Worm (Caenorhabditis elegans) whole organism, L4 larva: Measurements from ENCODE around the gene dpy-9.
A peak's percentile ranks its signal among the peaks of the same experiment; 100 is the strongest.

Source experiments
- F44E2.7 ChIP-seq: fragments of 200-800 bp; sonication (Bioruptor generic); IDR thresholded peaks from 2 replicates; pipeline ENCODE4 v2.1.2; 2022; ENCODE audit warnings: missing genetic modification characterization, missing compliant biosample characterization
- T26A8.4 ChIP-seq: fragments of 200-800 bp; sonication (Bioruptor generic); IDR thresholded peaks from 2 replicates; pipeline ENCODE4 v1.3.6; 2022; ENCODE audit warnings: missing genetic modification characterization, missing compliant biosample characterization
- Y105C5A.15 ChIP-seq: fragments of 200-800 bp; sonication (Bioruptor generic); IDR thresholded peaks from 2 replicates; pipeline ENCODE4 v1.3.6; 2022; ENCODE audit warnings: missing genetic modification characterization, missing compliant biosample characterization
- Y48G9A.11 ChIP-seq: fragments of 200-800 bp; sonication (Bioruptor generic); IDR thresholded peaks from 2 replicates; pipeline ENCODE4 v1.3.6; 2022; ENCODE audit warnings: missing genetic modification reagents, missing genetic modification characterization, missing compliant biosample characterization
- ZK337.2 ChIP-seq: fragments of 200-800 bp; sonication (Bioruptor generic); IDR thresholded peaks from 2 replicates; pipeline ENCODE4 v1.3.6; 2022; ENCODE audit warnings: missing genetic modification reagents, missing genetic modification characterization, missing compliant biosample characterization
- aha-1 ChIP-seq: fragments of 150-350 bp; peaks from one replicate; lab custom pipeline; 2014; ENCODE audit warnings: missing biosample characterization, missing genetic modification characterization
- attf-4 ChIP-seq: sonication (generic microtip); optimal IDR thresholded peaks from 3 replicates; lab custom pipeline; 2017; ENCODE audit warnings: missing biosample characterization, missing genetic modification characterization
- ceh-82 ChIP-seq: sonication (generic microtip); optimal IDR thresholded peaks from 2 replicates; lab custom pipeline; 2017; ENCODE audit warnings: missing biosample characterization, missing genetic modification characterization
- ces-1 ChIP-seq: fragments of 150-350 bp; sonication (generic microtip); optimal IDR thresholded peaks from 4 replicates; lab custom pipeline; 2014; ENCODE audit warnings: missing biosample characterization, missing genetic modification reagents, missing genetic modification characterization
- daf-12 ChIP-seq: fragments of 150-350 bp; optimal IDR thresholded peaks from 2 replicates; lab custom pipeline; 2014; ENCODE audit warnings: missing biosample characterization, missing genetic modification reagents, missing genetic modification characterization
- daf-16 ChIP-seq, 3 experiments: sonication (generic microtip); optimal IDR thresholded peaks; 2 replicates each; lab custom pipeline; 2016 to 2017; ENCODE audit warnings: missing genetic modification characterization in 3 of 3, missing genetic modification reagents in 3 of 3, mild to moderate bottlenecking in 2 of 3, missing compliant biosample characterization in 2 of 3, missing biosample characterization in 1 of 3, moderate library complexity in 1 of 3
- dmd-6 ChIP-seq: fragments of 200-800 bp; sonication (Bioruptor generic); IDR thresholded peaks from 2 replicates; pipeline ENCODE4 v1.3.6; 2022; ENCODE audit warnings: missing genetic modification reagents, missing genetic modification characterization, missing compliant biosample characterization
- dmd-8 ChIP-seq: fragments of 200-800 bp; sonication (Bioruptor generic); IDR thresholded peaks from 2 replicates; pipeline ENCODE4 v1.3.6; 2022; ENCODE audit warnings: missing genetic modification characterization, missing compliant biosample characterization
- dmd-9 ChIP-seq: fragments of 200-800 bp; sonication (Bioruptor generic); IDR thresholded peaks from 2 replicates; pipeline ENCODE4 v1.3.6; 2022; ENCODE audit warnings: missing genetic modification reagents, missing genetic modification characterization, missing compliant biosample characterization
- dpl-1 ChIP-seq: fragments of 150-350 bp; optimal IDR thresholded peaks from 2 replicates; lab custom pipeline; 2014; ENCODE audit warnings: missing biosample characterization, missing genetic modification reagents, missing genetic modification characterization
- dve-1 ChIP-seq: sonication (generic microtip); optimal IDR thresholded peaks from 2 replicates; lab custom pipeline; 2017; ENCODE audit warnings: antibody characterized with exemption, mild to moderate bottlenecking, missing genetic modification characterization, missing compliant biosample characterization; ENCODE audit not compliant: insufficient read depth
- egl-27 ChIP-seq: sonication (generic microtip); optimal IDR thresholded peaks from 3 replicates; lab custom pipeline; 2017; ENCODE audit warnings: missing biosample characterization, missing genetic modification reagents, missing genetic modification characterization
- egl-43 ChIP-seq: fragments of 200-800 bp; sonication (Bioruptor generic); IDR thresholded peaks from 2 replicates; pipeline ENCODE4 v1.3.6; 2022; ENCODE audit warnings: missing genetic modification reagents, missing genetic modification characterization, missing compliant biosample characterization
- hif-1 ChIP-seq, 2 experiments: sonication (generic microtip); optimal IDR thresholded peaks; 2 replicates each; lab custom pipeline; 2016 to 2017; ENCODE audit warnings: missing compliant biosample characterization in 2 of 2, missing genetic modification characterization in 2 of 2, missing genetic modification reagents in 2 of 2, missing genotype in 2 of 2, mild to moderate bottlenecking in 1 of 2
- hlh-11 ChIP-seq: fragments of 200-800 bp; sonication (Bioruptor generic); optimal IDR thresholded peaks from 2 replicates; lab custom pipeline; 2018; ENCODE audit warnings: mild to moderate bottlenecking, missing genetic modification characterization, missing compliant biosample characterization
- hlh-30 ChIP-seq: sonication (generic microtip); optimal IDR thresholded peaks from 2 replicates; lab custom pipeline; 2017; ENCODE audit warnings: antibody characterized with exemption, mild to moderate bottlenecking, missing genetic modification characterization, missing compliant biosample characterization; ENCODE audit not compliant: insufficient read depth
- lin-1 ChIP-seq: fragments of 200-800 bp; sonication (Bioruptor generic); IDR thresholded peaks from 2 replicates; pipeline ENCODE4 v1.3.6; 2022; ENCODE audit warnings: missing genetic modification reagents, missing genetic modification characterization, missing compliant biosample characterization
- lin-13 ChIP-seq: fragments of 150-350 bp; optimal IDR thresholded peaks from 2 replicates; lab custom pipeline; 2014; ENCODE audit warnings: missing biosample characterization, missing genetic modification reagents, missing genetic modification characterization
- lin-15B ChIP-seq: fragments of 150-350 bp; sonication (generic microtip); optimal IDR thresholded peaks from 3 replicates; lab custom pipeline; 2014; ENCODE audit warnings: missing biosample characterization, missing genetic modification characterization
- lin-29 ChIP-seq: fragments of 200-800 bp; sonication (Bioruptor generic); IDR thresholded peaks from 2 replicates; pipeline ENCODE4 v1.3.6; 2022; ENCODE audit warnings: missing genetic modification reagents, missing genetic modification characterization, missing compliant biosample characterization
- lin-39 ChIP-seq: fragments of 150-350 bp; optimal IDR thresholded peaks from 2 replicates; lab custom pipeline; 2014; ENCODE audit warnings: missing biosample characterization, missing genetic modification reagents, missing genetic modification characterization
- lsy-2 ChIP-seq, 2 experiments: fragments of 150-350 bp in 1 of 2; sonication (generic microtip) in 1 of 2; optimal IDR thresholded peaks; 2 replicates each; lab custom pipeline; 2014 to 2017; ENCODE audit warnings: missing biosample characterization in 2 of 2, missing genetic modification characterization in 2 of 2
- mdl-1 ChIP-seq, 2 experiments: fragments of 150-350 bp in 1 of 2; sonication (generic microtip) in 1 of 2; optimal IDR thresholded peaks; 2 replicates each; lab custom pipeline; 2014 to 2017; ENCODE audit warnings: missing biosample characterization in 2 of 2, missing genetic modification characterization in 2 of 2
- mdt-29 ChIP-seq: fragments of 200-800 bp; sonication (Bioruptor generic); IDR thresholded peaks from 2 replicates; pipeline ENCODE4 v1.3.6; 2022; ENCODE audit warnings: missing genetic modification reagents, missing genetic modification characterization, missing compliant biosample characterization
- mep-1 ChIP-seq: fragments of 150-350 bp; sonication (generic microtip); optimal IDR thresholded peaks from 3 replicates; lab custom pipeline; 2014; ENCODE audit warnings: missing biosample characterization, missing genetic modification characterization
- mes-2 ChIP-seq: sonication (generic microtip); optimal IDR thresholded peaks from 2 replicates; lab custom pipeline; 2016; ENCODE audit warnings: missing genotype, mild to moderate bottlenecking, missing genetic modification characterization, missing compliant biosample characterization; ENCODE audit not compliant: poor library complexity, severe bottlenecking
- nhr-10 ChIP-seq: fragments of 150-350 bp; optimal IDR thresholded peaks from 2 replicates; lab custom pipeline; 2014; ENCODE audit warnings: missing biosample characterization, missing genetic modification characterization
- nhr-102 ChIP-seq: sonication (generic microtip); optimal IDR thresholded peaks from 2 replicates; lab custom pipeline; 2016; ENCODE audit warnings: mild to moderate bottlenecking, missing genetic modification characterization, moderate library complexity, missing compliant biosample characterization
- nhr-111 ChIP-seq: fragments of 200-800 bp; sonication (Bioruptor generic); optimal IDR thresholded peaks from 2 replicates; lab custom pipeline; 2018; ENCODE audit warnings: mild to moderate bottlenecking, missing genetic modification characterization, missing compliant biosample characterization
- nhr-25 ChIP-seq: sonication (generic microtip); optimal IDR thresholded peaks from 2 replicates; lab custom pipeline; 2017; ENCODE audit warnings: missing genetic modification characterization, mild to moderate bottlenecking, missing compliant biosample characterization, antibody characterized with exemption, moderate library complexity, borderline replicate concordance; ENCODE audit not compliant: insufficient read depth
- nhr-28 ChIP-seq: fragments of 150-350 bp; optimal IDR thresholded peaks from 2 replicates; lab custom pipeline; 2014; ENCODE audit warnings: missing biosample characterization, missing genetic modification characterization
- nhr-41 ChIP-seq: fragments of 200-800 bp; sonication (Bioruptor generic); IDR thresholded peaks from 2 replicates; pipeline ENCODE4 v1.3.6; 2022; ENCODE audit warnings: missing genetic modification reagents, missing genetic modification characterization, missing compliant biosample characterization
- nhr-48 ChIP-seq: sonication (generic microtip); optimal IDR thresholded peaks from 2 replicates; lab custom pipeline; 2016; ENCODE audit warnings: mild to moderate bottlenecking, missing genetic modification characterization, missing compliant biosample characterization
- nhr-6 ChIP-seq: fragments of 150-350 bp; optimal IDR thresholded peaks from 2 replicates; lab custom pipeline; 2014; ENCODE audit warnings: missing biosample characterization, missing genetic modification characterization
- nhr-77 ChIP-seq: fragments of 150-350 bp; optimal IDR thresholded peaks from 2 replicates; lab custom pipeline; 2014; ENCODE audit warnings: missing biosample characterization, missing genetic modification characterization
- pha-4 ChIP-seq, 2 experiments: fragments of 150-350 bp in 1 of 2; fragments of 200-800 bp in 1 of 2; sonication (Bioruptor generic) in 1 of 2; IDR thresholded peaks in 1 of 2; optimal IDR thresholded peaks in 1 of 2; 2 replicates each; pipeline versions ENCODE4 v1.3.6 to Lab custom; 2014 to 2022; ENCODE audit warnings: missing genetic modification characterization in 2 of 2, missing genetic modification reagents in 2 of 2, missing biosample characterization in 1 of 2, missing compliant biosample characterization in 1 of 2
- rbr-2 ChIP-seq: sonication (generic microtip); optimal IDR thresholded peaks from 2 replicates; lab custom pipeline; 2016; ENCODE audit warnings: missing genotype, missing genetic modification characterization, missing compliant biosample characterization
- saeg-2 ChIP-seq: fragments of 200-800 bp; sonication (Bioruptor generic); IDR thresholded peaks from 2 replicates; pipeline ENCODE4 v1.3.6; 2022; ENCODE audit warnings: missing genetic modification reagents, missing genetic modification characterization, missing compliant biosample characterization
- set-16 ChIP-seq: fragments of 200-800 bp; sonication (Bioruptor generic); IDR thresholded peaks from 2 replicates; pipeline ENCODE4 v1.3.6; 2022; ENCODE audit warnings: missing genetic modification reagents, missing genetic modification characterization, missing compliant biosample characterization
- skn-1 ChIP-seq: fragments of 150-350 bp; optimal IDR thresholded peaks from 2 replicates; lab custom pipeline; 2014; ENCODE audit warnings: missing biosample characterization, missing genetic modification characterization
- spr-1 ChIP-seq: sonication (generic microtip); optimal IDR thresholded peaks from 2 replicates; lab custom pipeline; 2016; ENCODE audit warnings: mild to moderate bottlenecking, missing genetic modification characterization, missing compliant biosample characterization
- spr-3 ChIP-seq: fragments of 200-800 bp; sonication (Bioruptor generic); optimal IDR thresholded peaks from 2 replicates; lab custom pipeline; 2018; ENCODE audit warnings: mild to moderate bottlenecking, missing genetic modification characterization, missing compliant biosample characterization
- tag-97 ChIP-seq: fragments of 200-800 bp; sonication (Bioruptor generic); IDR thresholded peaks from 2 replicates; pipeline ENCODE4 v1.3.6; 2022; ENCODE audit warnings: missing genetic modification characterization, missing compliant biosample characterization
- unc-39 ChIP-seq: sonication (generic microtip); optimal IDR thresholded peaks from 2 replicates; lab custom pipeline; 2017; ENCODE audit warnings: missing biosample characterization, missing genetic modification characterization
- zip-2 ChIP-seq: fragments of 150-350 bp; optimal IDR thresholded peaks from 2 replicates; lab custom pipeline; 2014; ENCODE audit warnings: missing biosample characterization, missing genetic modification characterization

dpy-9 gene

DNA sequence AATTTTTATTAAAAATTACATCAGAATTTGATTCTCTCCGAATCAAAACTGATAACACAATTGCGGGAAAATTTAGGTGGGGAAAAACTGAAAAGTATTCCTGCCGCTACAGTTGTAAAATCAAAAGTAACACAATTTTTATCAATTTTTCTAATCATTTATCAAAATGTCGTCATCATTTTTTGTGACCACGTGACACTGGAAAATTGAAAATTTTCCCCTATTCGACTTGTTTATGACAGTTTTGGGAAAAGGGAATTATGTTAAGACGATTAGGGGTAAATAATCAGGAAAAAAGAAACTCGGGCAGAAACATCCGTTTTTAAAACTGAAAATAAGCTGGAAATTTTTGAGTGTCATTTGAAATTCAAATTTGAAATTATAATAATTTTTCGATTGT, 37.8 kb upstream of the dpy-9 start (continued):
- TF ChIP-seq spr-1 (tag; lab: Kevin White, UChicago) (no peak), dmd-6 (GFP tag; lab: Robert Waterston, UW) (peak; percentile 92), saeg-2 (GFP tag; lab: Robert Waterston, UW) (no peak), mes-2 (no peak), lin-39 (no peak), zip-2 (no peak), dve-1 (tag; lab: Kevin White, UChicago) (peak; percentile 90), lin-1 (GFP tag; lab: Robert Waterston, UW) (no peak), nhr-77 (tag; lab: Kevin White, UChicago) (peak; percentile 80), mep-1 (tag; lab: Kevin White, UChicago) (peak; percentile 23), hlh-11 (tag; lab: Kevin White, UChicago) (peak; percentile 83), pha-4 (GFP tag; IDR thresholded peaks at IDR 0.05; lab: Robert Waterston, UW) (peak; percentile 20; the same call in 1 of the 2 replicates), pha-4 (tag; optimal IDR thresholded peaks at IDR 0.05; lab: Kevin White, UChicago) (no peak), unc-39 (tag; lab: Kevin White, UChicago) (no peak), hlh-30 (peak; percentile 66), skn-1 (tag; lab: Kevin White, UChicago) (no peak), nhr-111 (GFP tag; lab: Kevin White, UChicago) (no peak), mdt-29 (GFP tag; lab: Robert Waterston, UW) (peak; percentile 32; the same call in 1 of the 2 replicates), lin-13 (GFP tag; lab: Kevin White, UChicago) (no peak), nhr-10 (no peak), nhr-25 (no peak), dmd-9 (no peak), egl-43 (GFP tag; lab: Robert Waterston, UW) (no peak), dmd-8 (no peak), dpl-1 (GFP tag; lab: Kevin White, UChicago) (no peak), nhr-6 (tag; lab: Kevin White, UChicago) (no peak), lin-15B (no peak), egl-27 (no peak), daf-12 (no peak), tag-97 (GFP tag; lab: Robert Waterston, UW) (no peak), F44E2.7 (GFP tag; lab: Robert Waterston, UW) (no peak), ces-1 (GFP tag; lab: Kevin White, UChicago) (no peak), nhr-102 (peak; percentile 38), nhr-28 (peak; percentile 80), rbr-2 (tag; lab: Kevin White, UChicago) (no peak), spr-3 (no peak), lin-29 (GFP tag; lab: Robert Waterston, UW) (no peak), lsy-2 (tag; optimal IDR thresholded peaks at IDR 0.05; lab: Kevin White, UChicago) (peak in 1 of 2 experiments; percentile 9), Y105C5A.15 (GFP tag; lab: Robert Waterston, UW) (no peak), ceh-82 (tag; lab: Kevin White, UChicago) (no peak), set-16 (GFP tag; lab: Robert Waterston, UW) (no peak), ZK337.2 (GFP tag; lab: Robert Waterston, UW) (no peak), hif-1 (tag; optimal IDR thresholded peaks at IDR 0.05; lab: Kevin White, UChicago) (no peak), nhr-48 (tag; lab: Kevin White, UChicago) (peak; percentile 66), attf-4 (tag; lab: Kevin White, UChicago) (no peak), Y48G9A.11 (GFP tag; lab: Robert Waterston, UW) (no peak), mdl-1 (tag; optimal IDR thresholded peaks at IDR 0.05; lab: Kevin White, UChicago) (peak in 1 of 2 experiments; percentile 43), daf-16 (GFP tag; optimal IDR thresholded peaks at IDR 0.05; lab: Kevin White, UChicago) (peak in 1 of 2 experiments; percentile 65), daf-16 (tag; optimal IDR thresholded peaks at IDR 0.05; lab: Kevin White, UChicago) (peak; percentile 99), nhr-41 (GFP tag; lab: Robert Waterston, UW) (no peak), T26A8.4 (GFP tag; lab: Robert Waterston, UW) (no peak), aha-1 (tag; lab: Kevin White, UChicago) (no peak)
